In the genomic region with DNA sequence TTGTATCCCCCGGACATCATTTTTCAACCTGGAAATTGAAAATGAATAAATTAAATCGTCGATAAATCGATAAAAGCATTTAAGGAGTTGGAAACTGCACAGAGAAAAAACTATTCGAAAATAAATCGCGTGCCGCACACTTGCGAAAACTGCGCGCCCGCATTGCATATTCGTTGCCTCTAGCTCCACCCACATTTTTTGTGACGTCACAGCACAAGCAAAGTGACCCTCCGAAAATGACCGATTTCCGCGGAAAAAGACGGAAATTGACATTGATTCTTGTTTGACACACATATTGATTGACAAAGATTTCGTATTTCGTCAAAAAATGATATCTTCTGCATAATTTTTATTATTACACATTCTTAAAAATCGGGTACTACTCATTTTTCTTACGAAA, we compare ENCODE assay signal across 3 worm cellular contexts.
A peak's percentile ranks its signal among the peaks of the same experiment; 100 is the strongest.
TF ChIP-seq lines count a peak whose summit lies in the region.

Gene cpf-2 (minus strand): TSS at position 28 of the 400 bp plus-strand sequence.

TF ChIP-seq in whole organism, L1 larva, 84 proteins besides CTCF, POLR2A, EP300 and RAD21 (continued from another document and continues in another):
- TF ChIP-seq ceh-88 (GFP tag; IDR thresholded peaks at IDR 0.05; lab: Robert Waterston, UW) (peak; percentile 27; the same call in 1 of the 2 replicates), snu-23 (GFP tag; optimal IDR thresholded peaks at IDR 0.05; lab: Kevin White, UChicago) (peak; percentile 89), nhr-85 (tag; lab: Kevin White, UChicago) (peak; percentile 91), aly-2 (tag; optimal IDR thresholded peaks at IDR 0.05; lab: Kevin White, UChicago) (no peak), ceh-63 (GFP tag; optimal IDR thresholded peaks at IDR 0.05; lab: Kevin White, UChicago) (no peak), mep-1 (tag; optimal IDR thresholded peaks at IDR 0.05; lab: Kevin White, UChicago) (peak; percentile 49), ztf-4 (tag; optimal IDR thresholded peaks at IDR 0.05; lab: Kevin White, UChicago) (peak; percentile 54), elt-3 (tag; optimal IDR thresholded peaks at IDR 0.05; lab: Kevin White, UChicago) (peak in 1 of 6 experiments; percentile 53), C16A3.4 (tag; optimal IDR thresholded peaks at IDR 0.05; lab: Kevin White, UChicago) (peak; percentile 77), egl-27 (tag; optimal IDR thresholded peaks at IDR 0.05; lab: Kevin White, UChicago) (no peak), zip-4 (GFP tag; optimal IDR thresholded peaks at IDR 0.05; lab: Kevin White, UChicago) (peak; percentile 30), nhr-12 (tag; optimal IDR thresholded peaks at IDR 0.05; lab: Kevin White, UChicago) (no peak), nhr-19 (GFP tag; conservative IDR thresholded peaks at IDR 0.05; lab: Robert Waterston, UW) (peak; percentile 73), hpl-2 (GFP tag; optimal IDR thresholded peaks at IDR 0.05; lab: Kevin White, UChicago) (peak; percentile 41), lin-14 (GFP tag; optimal IDR thresholded peaks at IDR 0.05; lab: Kevin White, UChicago) (peak; percentile 74), lin-35 (GFP tag; optimal IDR thresholded peaks at IDR 0.05; lab: Kevin White, UChicago) (peak; percentile 69 to 77), aha-1 (tag; optimal IDR thresholded peaks at IDR 0.05; lab: Kevin White, UChicago) (no peak), lir-3 (tag; optimal IDR thresholded peaks at IDR 0.05; lab: Kevin White, UChicago; ENCODE audit: poor library complexity) (peak; percentile 72), isw-1 (GFP tag; IDR thresholded peaks at IDR 0.05; lab: Robert Waterston, UW) (peak; percentile 65), nhr-71 (tag; optimal IDR thresholded peaks at IDR 0.05; lab: Kevin White, UChicago) (peak; percentile 91), nhr-28 (tag; optimal IDR thresholded peaks at IDR 0.05; lab: Kevin White, UChicago) (no peak), swsn-7 (tag; optimal IDR thresholded peaks at IDR 0.05; lab: Kevin White, UChicago) (peak; percentile 84), unc-30 (tag; optimal IDR thresholded peaks at IDR 0.05; lab: Kevin White, UChicago) (no peak), ama-1 (optimal IDR thresholded peaks at IDR 0.05; lab: Kevin White, UChicago) (no peak), grh-1 (GFP tag; IDR thresholded peaks at IDR 0.05; lab: Robert Waterston, UW) (peak; percentile 70), pax-3 (tag; optimal IDR thresholded peaks at IDR 0.05; lab: Kevin White, UChicago) (peak; percentile 26), ets-5 (GFP tag; IDR thresholded peaks at IDR 0.05; lab: Robert Waterston, UW) (no peak), egl-13 (tag; optimal IDR thresholded peaks at IDR 0.05; lab: Kevin White, UChicago) (peak; percentile 72), lin-13 (GFP tag; optimal IDR thresholded peaks at IDR 0.05; lab: Kevin White, UChicago) (peak; percentile 66), mdl-1 (tag; optimal IDR thresholded peaks at IDR 0.05; lab: Kevin White, UChicago) (peak in 1 of 2 experiments; percentile 58), xbp-1 (tag; optimal IDR thresholded peaks at IDR 0.05; lab: Kevin White, UChicago) (peak; percentile 83), ztf-11 (tag; optimal IDR thresholded peaks at IDR 0.05; lab: Kevin White, UChicago) (peak; percentile 27 to 75), mef-2 (tag; optimal IDR thresholded peaks at IDR 0.05; lab: Kevin White, UChicago) (no peak), C04F5.9 (tag; optimal IDR thresholded peaks at IDR 0.05; lab: Kevin White, UChicago) (peak; percentile 50), ceh-90 (tag; optimal IDR thresholded peaks at IDR 0.05; lab: Kevin White, UChicago) (peak; percentile 31), nhr-84 (tag; optimal IDR thresholded peaks at IDR 0.05; lab: Kevin White, UChicago) (no peak), snpc-4 (tag; optimal IDR thresholded peaks at IDR 0.05; lab: Kevin White, UChicago) (peak; percentile 78), sptf-1 (tag; optimal IDR thresholded peaks at IDR 0.05; lab: Kevin White, UChicago) (no peak), unc-62 (GFP tag; optimal IDR thresholded peaks at IDR 0.05; lab: Kevin White, UChicago) (no peak), fos-1 (tag; optimal IDR thresholded peaks at IDR 0.05; lab: Kevin White, UChicago) (no peak), sox-4 (tag; optimal IDR thresholded peaks at IDR 0.05; lab: Kevin White, UChicago) (peak; percentile 42), unc-86 (tag; optimal IDR thresholded peaks at IDR 0.05; lab: Kevin White, UChicago) (peak; percentile 86), ces-1 (GFP tag; optimal IDR thresholded peaks at IDR 0.05; lab: Kevin White, UChicago) (no peak)

TF ChIP-seq in whole organism, L3 larva, 47 proteins besides CTCF, POLR2A, EP300 and RAD21 (continued from another document):
- peak; percentile 36 for TF ChIP-seq nhr-25 (tag; optimal IDR thresholded peaks at IDR 0.05; lab: Kevin White, UChicago)
- TF ChIP-seq egl-27 (tag; optimal IDR thresholded peaks at IDR 0.05; lab: Kevin White, UChicago): no peak
- TF ChIP-seq mml-1 (tag; optimal IDR thresholded peaks at IDR 0.05; lab: Kevin White, UChicago): no peak
- TF ChIP-seq snpc-4 (tag; optimal IDR thresholded peaks at IDR 0.05; lab: Kevin White, UChicago): peak; percentile 17

TF ChIP-seq in whole organism, young adult, 124 proteins besides CTCF, POLR2A, EP300 and RAD21 (continued from another document):
- TF ChIP-seq ceh-79 (tag; optimal IDR thresholded peaks at IDR 0.05; lab: Kevin White, UChicago) (no peak), ztf-6 (GFP tag; IDR thresholded peaks at IDR 0.05; lab: Robert Waterston, UW) (0 out of 2 replicates have a peak, but pooled peaks have one; percentile 15), pbrm-1 (GFP tag; IDR thresholded peaks at IDR 0.05; lab: Robert Waterston, UW) (peak; percentile 61; the same call in 1 of the 2 replicates), nhr-27 (tag; optimal IDR thresholded peaks at IDR 0.05; lab: Kevin White, UChicago) (no peak), mxl-1 (tag; optimal IDR thresholded peaks at IDR 0.05; lab: Kevin White, UChicago) (no peak), madf-8 (GFP tag; conservative IDR thresholded peaks at IDR 0.05; lab: Robert Waterston, UW) (peak; percentile 31; the same call in 1 of the 2 replicates), aptf-3 (GFP tag; IDR thresholded peaks at IDR 0.05; lab: Robert Waterston, UW) (no peak), K11D2.4 (GFP tag; IDR thresholded peaks at IDR 0.05; lab: Robert Waterston, UW) (0 out of 2 replicates have a peak, but pooled peaks have one; percentile 27), Y53G8AR.9 (GFP tag; conservative IDR thresholded peaks at IDR 0.05; lab: Robert Waterston, UW) (0 out of 2 replicates have a peak, but pooled peaks have one; percentile 29), pha-4 (tag; optimal IDR thresholded peaks at IDR 0.05; lab: Kevin White, UChicago) (no peak), hmg-20 (GFP tag; IDR thresholded peaks at IDR 0.05; lab: Robert Waterston, UW) (no peak), ekl-4 (GFP tag; IDR thresholded peaks at IDR 0.05; lab: Robert Waterston, UW) (peak; percentile 60), repo-1 (tag; optimal IDR thresholded peaks at IDR 0.05; lab: Kevin White, UChicago) (no peak), madf-6 (GFP tag; IDR thresholded peaks at IDR 0.05; lab: Robert Waterston, UW) (peak; percentile 53), rpc-1 (optimal IDR thresholded peaks at IDR 0.05; lab: Kevin White, UChicago) (peak; percentile 52), rpc-1 (tag; optimal IDR thresholded peaks at IDR 0.05; lab: Kevin White, UChicago) (no peak), bed-1 (GFP tag; IDR thresholded peaks at IDR 0.05; lab: Robert Waterston, UW) (no peak), nfya-2 (GFP tag; IDR thresholded peaks at IDR 0.05; lab: Robert Waterston, UW) (no peak), C06A6.2 (GFP tag; conservative IDR thresholded peaks at IDR 0.05; lab: Robert Waterston, UW) (peak; percentile 67), F57A8.1 (GFP tag; optimal IDR thresholded peaks at IDR 0.05; lab: Kevin White, UChicago) (no peak), chd-7 (tag; optimal IDR thresholded peaks at IDR 0.05; lab: Kevin White, UChicago) (peak; percentile 13), Y95B8A.8 (GFP tag; IDR thresholded peaks at IDR 0.05; lab: Robert Waterston, UW) (no peak), nfyb-1 (GFP tag; IDR thresholded peaks at IDR 0.05; lab: Robert Waterston, UW) (peak; percentile 48; the same call in 1 of the 2 replicates), nfya-1 (tag; optimal IDR thresholded peaks at IDR 0.05; lab: Kevin White, UChicago; ENCODE audit: borderline replicate concordance, insufficient read depth) (no peak), ccch-3 (GFP tag; optimal IDR thresholded peaks at IDR 0.05; lab: Kevin White, UChicago) (no peak), snpc-1.3 (tag; optimal IDR thresholded peaks at IDR 0.05; lab: Kevin White, UChicago; ENCODE audit: insufficient read depth) (peak; percentile 62), egl-18 (GFP tag; IDR thresholded peaks at IDR 0.05; lab: Robert Waterston, UW) (no peak), T07F8.4 (tag; optimal IDR thresholded peaks at IDR 0.05; lab: Kevin White, UChicago) (no peak), dpl-1 (GFP tag; optimal IDR thresholded peaks at IDR 0.05; lab: Kevin White, UChicago) (no peak), tlf-1 (GFP tag; optimal IDR thresholded peaks at IDR 0.05; lab: Kevin White, UChicago) (peak; percentile 14), ztf-3 (GFP tag; optimal IDR thresholded peaks at IDR 0.05; lab: Kevin White, UChicago) (no peak), madf-3 (GFP tag; IDR thresholded peaks at IDR 0.05; lab: Robert Waterston, UW) (peak; percentile 81; the same call in 1 of the 2 replicates), ztf-26 (tag; optimal IDR thresholded peaks at IDR 0.05; lab: Kevin White, UChicago) (peak; percentile 22), snpc-1.1 (tag; optimal IDR thresholded peaks at IDR 0.05; lab: Kevin White, UChicago; ENCODE audit: insufficient read depth) (no peak), C17E4.6 (GFP tag; IDR thresholded peaks at IDR 0.05; lab: Robert Waterston, UW) (no peak), mel-28 (tag; optimal IDR thresholded peaks at IDR 0.05; lab: Kevin White, UChicago; ENCODE audit: borderline replicate concordance) (no peak), F10E7.11 (tag; optimal IDR thresholded peaks at IDR 0.05; lab: Kevin White, UChicago) (no peak), B0019.2 (GFP tag; conservative IDR thresholded peaks at IDR 0.05; lab: Robert Waterston, UW) (no peak), atf-7 (tag; optimal IDR thresholded peaks at IDR 0.05; lab: Kevin White, UChicago) (peak; percentile 48), zfh-2 (GFP tag; conservative IDR thresholded peaks at IDR 0.05; lab: Robert Waterston, UW) (no peak; the same call in 1 of the 2 replicates), F57C9.4 (tag; optimal IDR thresholded peaks at IDR 0.05; lab: Kevin White, UChicago) (no peak), madf-10 (tag; optimal IDR thresholded peaks at IDR 0.05; lab: Kevin White, UChicago) (peak; percentile 23), hrde-1 (tag; optimal IDR thresholded peaks at IDR 0.05; lab: Kevin White, UChicago; ENCODE audit: borderline replicate concordance) (peak; percentile 1), unc-130 (GFP tag; optimal IDR thresholded peaks at IDR 0.05; lab: Kevin White, UChicago) (peak; percentile 29), ztf-22 (GFP tag; optimal IDR thresholded peaks at IDR 0.05; lab: Kevin White, UChicago) (no peak), ztf-28 (GFP tag; IDR thresholded peaks at IDR 0.05; lab: Robert Waterston, UW) (no peak), Y79H2A.3 (GFP tag; conservative IDR thresholded peaks at IDR 0.05; lab: Robert Waterston, UW) (no peak), rcor-1 (GFP tag; IDR thresholded peaks at IDR 0.05; lab: Robert Waterston, UW) (peak; percentile 23; the same call in 1 of the 2 replicates), hlh-26 (GFP tag; conservative IDR thresholded peaks at IDR 0.05; lab: Robert Waterston, UW) (no peak), ceh-58 (GFP tag; IDR thresholded peaks at IDR 0.05; lab: Robert Waterston, UW) (no peak), F52B5.7 (tag; optimal IDR thresholded peaks at IDR 0.05; lab: Kevin White, UChicago) (no peak), athp-1 (tag; optimal IDR thresholded peaks at IDR 0.05; lab: Kevin White, UChicago) (no peak), him-1 (tag; optimal IDR thresholded peaks at IDR 0.05; lab: Kevin White, UChicago) (peak; percentile 84), F33H1.4 (GFP tag; IDR thresholded peaks at IDR 0.05; lab: Robert Waterston, UW) (peak; percentile 37), lin-26 (GFP tag; IDR thresholded peaks at IDR 0.05; lab: Robert Waterston, UW) (0 out of 2 replicates have a peak, but pooled peaks have one; percentile 26), tbx-9 (tag; optimal IDR thresholded peaks at IDR 0.05; lab: Kevin White, UChicago; ENCODE audit: borderline replicate concordance) (no peak), tbp1 (GFP tag; optimal IDR thresholded peaks at IDR 0.05; lab: Kevin White, UChicago) (peak; percentile 41), lin-35 (GFP tag; optimal IDR thresholded peaks at IDR 0.05; lab: Kevin White, UChicago) (peak in 1 of 3 experiments; percentile 35), ceh-40 (GFP tag; IDR thresholded peaks at IDR 0.05; lab: Robert Waterston, UW) (peak; percentile 19; the same call in 1 of the 2 replicates), Y56A3A.18 (GFP tag; IDR thresholded peaks at IDR 0.05; lab: Robert Waterston, UW) (no peak), snpc-4 (GFP tag; optimal IDR thresholded peaks at IDR 0.05; lab: Kevin White, UChicago) (no peak), snpc-4 (tag; optimal IDR thresholded peaks at IDR 0.05; lab: Kevin White, UChicago) (peak in 2 of 4 experiments; percentile 15 to 22), lir-1 (GFP tag; conservative IDR thresholded peaks at IDR 0.05; lab: Robert Waterston, UW) (no peak), lin-54 (GFP tag; optimal IDR thresholded peaks at IDR 0.05; lab: Kevin White, UChicago) (peak; percentile 66), F37B4.10 (GFP tag; IDR thresholded peaks at IDR 0.05; lab: Robert Waterston, UW) (no peak), mcd-1 (GFP tag; IDR thresholded peaks at IDR 0.05; lab: Robert Waterston, UW) (peak; percentile 70), unc-62 (GFP tag; optimal IDR thresholded peaks at IDR 0.05; lab: Kevin White, UChicago) (no peak), F49E8.2 (tag; optimal IDR thresholded peaks at IDR 0.05; lab: Kevin White, UChicago; ENCODE audit: insufficient read depth) (peak; percentile 17), F23B12.7 (tag; optimal IDR thresholded peaks at IDR 0.05; lab: Kevin White, UChicago; ENCODE audit: insufficient read depth) (no peak), Y67H2A.10 (GFP tag; conservative IDR thresholded peaks at IDR 0.05; lab: Robert Waterston, UW) (no peak), ama-1 (optimal IDR thresholded peaks at IDR 0.05; lab: Kevin White, UChicago) (no peak), ama-1 (GFP tag; optimal IDR thresholded peaks at IDR 0.05; lab: Kevin White, UChicago) (peak in 1 of 2 experiments; percentile 34), lsy-27 (tag; optimal IDR thresholded peaks at IDR 0.05; lab: Kevin White, UChicago; ENCODE audit: borderline replicate concordance, insufficient read depth) (no peak), lin-40 (tag; optimal IDR thresholded peaks at IDR 0.05; lab: Kevin White, UChicago) (peak; percentile 70), dox-1 (GFP tag; IDR thresholded peaks at IDR 0.05; lab: Robert Waterston, UW) (peak; percentile 79)
